Worm (Caenorhabditis elegans): Measurements from ENCODE around the gene miro-1.

Gene miro-1

ce11 chrIV:4703911-4704310 lies 11.7 kb downstream of the miro-1 start, which contains the start of gene ogdh-1:
Gene ogdh-1, minus strand, starts transcription at chrIV:4704011.
- TF ChIP-seq mdl-1 (tag; optimal IDR thresholded peaks at IDR 0.05) (no peak), nhr-129 (tag; optimal IDR thresholded peaks at IDR 0.05) (no peak), skn-1 (tag; optimal IDR thresholded peaks at IDR 0.05) (no peak), ceh-82 (tag; optimal IDR thresholded peaks at IDR 0.05) (no peak), unc-39 (tag; optimal IDR thresholded peaks at IDR 0.05) (no peak), zag-1 (tag; optimal IDR thresholded peaks at IDR 0.05) (no peak), lin-39 (tag; optimal IDR thresholded peaks at IDR 0.05) (no peak), ama-1 (optimal IDR thresholded peaks at IDR 0.05) (no peak), lin-11 (tag; optimal IDR thresholded peaks at IDR 0.05) (no peak), mab-5 (tag; optimal IDR thresholded peaks at IDR 0.05) (no peak), gmeb-1 (tag; optimal IDR thresholded peaks at IDR 0.05) (no peak), unc-55 (GFP tag; optimal IDR thresholded peaks at IDR 0.05) (no peak)

- no peak for TF ChIP-seq ztf-11 (tag; optimal IDR thresholded peaks at IDR 0.05)
- no peak for TF ChIP-seq fos-1 (tag; optimal IDR thresholded peaks at IDR 0.05)
- TF ChIP-seq mab-5 (tag; optimal IDR thresholded peaks at IDR 0.05) = no peak
- no peak for TF ChIP-seq nhr-6 (tag; optimal IDR thresholded peaks at IDR 0.05)
- no peak for TF ChIP-seq crh-2 (tag; optimal IDR thresholded peaks at IDR 0.05)
- TF ChIP-seq ama-1 (optimal IDR thresholded peaks at IDR 0.05) = no peak
- TF ChIP-seq mbf-1 (tag; optimal IDR thresholded peaks at IDR 0.05) = no peak
- no peak for TF ChIP-seq nhr-77 (tag; optimal IDR thresholded peaks at IDR 0.05)
- TF ChIP-seq alr-1 (tag; optimal IDR thresholded peaks at IDR 0.05) = no peak
- no peak for TF ChIP-seq ztf-4 (tag; optimal IDR thresholded peaks at IDR 0.05)
- TF ChIP-seq snpc-4 (tag; optimal IDR thresholded peaks at IDR 0.05) = no peak
Measured at ce11 chrIV:4692463-4692862, 23.1 kb downstream of the miro-1 start, which contains the start of gene spe-51. Gene spe-51, plus strand, starts transcription at chrIV:4692763.

ce11 chrIV:4688221-4688620 lies 27.4 kb downstream of the miro-1 start, which contains the start of gene bus-4:
Gene bus-4, plus strand, starts transcription at chrIV:4688269.
- no peak for TF ChIP-seq gmeb-1 (tag; optimal IDR thresholded peaks at IDR 0.05)
- peak; percentile 61 for TF ChIP-seq blmp-1 (tag; optimal IDR thresholded peaks at IDR 0.05; ENCODE audit: insufficient read depth)

ce11 chrIV:4686898-4687297 lies 28.7 kb downstream of the miro-1 start:
- TF ChIP-seq nhr-129 (tag; optimal IDR thresholded peaks at IDR 0.05) = no peak
- no peak for TF ChIP-seq lin-11 (tag; optimal IDR thresholded peaks at IDR 0.05)
- TF ChIP-seq dmd-4 (tag; optimal IDR thresholded peaks at IDR 0.05) = no peak
- TF ChIP-seq elt-1 (tag; optimal IDR thresholded peaks at IDR 0.05) = no peak
- TF ChIP-seq ztf-1 (GFP tag; conservative IDR thresholded peaks at IDR 0.05) = no peak
- no peak for TF ChIP-seq ama-1 (optimal IDR thresholded peaks at IDR 0.05)
- TF ChIP-seq nhr-21 (tag; optimal IDR thresholded peaks at IDR 0.05) = no peak
- TF ChIP-seq unc-55 (GFP tag; optimal IDR thresholded peaks at IDR 0.05) = no peak
- no peak for TF ChIP-seq mab-5 (tag; optimal IDR thresholded peaks at IDR 0.05)

- no peak for TF ChIP-seq unc-39 (tag; optimal IDR thresholded peaks at IDR 0.05)
- TF ChIP-seq ceh-16 (tag; optimal IDR thresholded peaks at IDR 0.05) = no peak
- TF ChIP-seq crh-2 (tag; optimal IDR thresholded peaks at IDR 0.05) = no peak
- TF ChIP-seq nhr-11 (tag; optimal IDR thresholded peaks at IDR 0.05) = no peak
- TF ChIP-seq mbf-1 (tag; optimal IDR thresholded peaks at IDR 0.05) = no peak
- no peak for TF ChIP-seq ztf-4 (tag; optimal IDR thresholded peaks at IDR 0.05)
- no peak for TF ChIP-seq lsy-2 (tag; optimal IDR thresholded peaks at IDR 0.05)
- no peak for TF ChIP-seq nhr-25 (tag; optimal IDR thresholded peaks at IDR 0.05)
- TF ChIP-seq nhr-23 (tag; optimal IDR thresholded peaks at IDR 0.05) = no peak
- TF ChIP-seq ztf-11 (tag; optimal IDR thresholded peaks at IDR 0.05) = no peak
- TF ChIP-seq mab-5 (tag; optimal IDR thresholded peaks at IDR 0.05) = no peak
- no peak for TF ChIP-seq skn-1 (tag; optimal IDR thresholded peaks at IDR 0.05)
- TF ChIP-seq fos-1 (tag; optimal IDR thresholded peaks at IDR 0.05) = no peak
Measured at ce11 chrIV:4686291-4686830, 29.2 kb downstream of the miro-1 start.

ce11 chrIV:4683149-4683548 lies 32.5 kb downstream of the miro-1 start:
- no peak for TF ChIP-seq F13H6.1 (tag; optimal IDR thresholded peaks at IDR 0.05)
- TF ChIP-seq gmeb-1 (tag; optimal IDR thresholded peaks at IDR 0.05) = no peak
- no peak for TF ChIP-seq crh-2 (tag; optimal IDR thresholded peaks at IDR 0.05)
- TF ChIP-seq nhr-6 (tag; optimal IDR thresholded peaks at IDR 0.05) = no peak
- no peak for TF ChIP-seq snpc-4 (tag; optimal IDR thresholded peaks at IDR 0.05)
- TF ChIP-seq ceh-82 (tag; optimal IDR thresholded peaks at IDR 0.05) = no peak
- no peak for TF ChIP-seq sma-9 (GFP tag; optimal IDR thresholded peaks at IDR 0.05)
- no peak for TF ChIP-seq sma-9 (tag; optimal IDR thresholded peaks at IDR 0.05)
- TF ChIP-seq ceh-16 (tag; optimal IDR thresholded peaks at IDR 0.05) = no peak
- no peak for TF ChIP-seq nhr-11 (tag; optimal IDR thresholded peaks at IDR 0.05)
- TF ChIP-seq nhr-23 (tag; optimal IDR thresholded peaks at IDR 0.05) = no peak
- TF ChIP-seq nhr-237 (tag; optimal IDR thresholded peaks at IDR 0.05) = no peak
- no peak for TF ChIP-seq unc-62 (GFP tag; optimal IDR thresholded peaks at IDR 0.05)
- no peak for TF ChIP-seq nhr-25 (tag; optimal IDR thresholded peaks at IDR 0.05)
- TF ChIP-seq egl-27 (tag; optimal IDR thresholded peaks at IDR 0.05) = no peak
- TF ChIP-seq unc-55 (GFP tag; optimal IDR thresholded peaks at IDR 0.05) = no peak
- no peak for TF ChIP-seq aly-2 (tag; optimal IDR thresholded peaks at IDR 0.05)
- TF ChIP-seq mab-5 (tag; optimal IDR thresholded peaks at IDR 0.05) = no peak
- no peak for TF ChIP-seq lin-13 (GFP tag; optimal IDR thresholded peaks at IDR 0.05)
- TF ChIP-seq mdl-1 (tag; optimal IDR thresholded peaks at IDR 0.05) = no peak
- TF ChIP-seq elt-3 (tag; optimal IDR thresholded peaks at IDR 0.05) = no peak

All from whole organism, L2 larva.